Fruit fly (Drosophila melanogaster) whole organism, embryonic: Measurements from ENCODE around the gene Cerk.

Source experiments
- Atf3 ChIP-seq: fragments of 200-800 bp; sonication (Bioruptor generic); optimal IDR thresholded peaks from 3 replicates; lab custom pipeline; 2016; ENCODE audit warnings: missing biosample characterization, missing genetic modification characterization
- Bteb2 ChIP-seq: fragments of 200-800 bp; sonication (Bioruptor generic); optimal IDR thresholded peaks from 2 replicates; lab custom pipeline; 2016; ENCODE audit warnings: missing biosample characterization, missing genetic modification characterization
- C15 ChIP-seq: fragments of 200-800 bp; sonication (Bioruptor generic); IDR thresholded peaks from 3 replicates; pipeline ENCODE4 v1.3.6; 2022; ENCODE audit warnings: missing biosample characterization, missing genetic modification characterization
- CG10147 ChIP-seq: fragments of 200-800 bp; sonication (Bioruptor generic); optimal IDR thresholded peaks from 2 replicates; lab custom pipeline; 2019; ENCODE audit warnings: missing biosample characterization, mild to moderate bottlenecking, missing genetic modification characterization, moderate library complexity
- CG10209 ChIP-seq: fragments of 200-800 bp; sonication (Bioruptor generic); optimal IDR thresholded peaks from 3 replicates; lab custom pipeline; 2017; ENCODE audit warnings: missing biosample characterization, mild to moderate bottlenecking, missing genetic modification characterization, missing genetic modification reagents
- CG12769 ChIP-seq: fragments of 200-800 bp; sonication (Bioruptor generic); optimal IDR thresholded peaks from 2 replicates; lab custom pipeline; 2019; ENCODE audit warnings: missing biosample characterization, mild to moderate bottlenecking, missing genetic modification characterization, moderate library complexity
- CG14667 ChIP-seq: fragments of 200-800 bp; sonication (Bioruptor generic); IDR thresholded peaks from 2 replicates; pipeline ENCODE4 v1.3.6; 2022; ENCODE audit warnings: missing biosample characterization, missing genetic modification characterization
- CG14710 ChIP-seq: fragments of 200-800 bp; sonication (Bioruptor generic); optimal IDR thresholded peaks from 3 replicates; lab custom pipeline; 2019; ENCODE audit warnings: missing biosample characterization, mild to moderate bottlenecking, missing genetic modification characterization, moderate library complexity
- CG1529 ChIP-seq: fragments of 200-800 bp; sonication (Bioruptor generic); optimal IDR thresholded peaks from 3 replicates; lab custom pipeline; 2018; ENCODE audit warnings: missing biosample characterization, missing genetic modification characterization
- CG16815 ChIP-seq: fragments of 200-800 bp; sonication (Bioruptor generic); optimal IDR thresholded peaks from 3 replicates; lab custom pipeline; 2017; ENCODE audit warnings: missing biosample characterization, mild to moderate bottlenecking, missing genetic modification characterization
- CG17568 ChIP-seq: fragments of 200-800 bp; sonication (Bioruptor generic); optimal IDR thresholded peaks from 2 replicates; lab custom pipeline; 2018; ENCODE audit warnings: missing biosample characterization, mild to moderate bottlenecking, missing genetic modification characterization, moderate library complexity
- CG30431 ChIP-seq: fragments of 200-800 bp; sonication (Bioruptor generic); optimal IDR thresholded peaks from 2 replicates; lab custom pipeline; 2017; ENCODE audit warnings: missing biosample characterization, missing genetic modification characterization
- CG31441 ChIP-seq: fragments of 200-800 bp; sonication (Bioruptor generic); IDR thresholded peaks from 2 replicates; pipeline ENCODE4 v1.3.6; 2022; ENCODE audit warnings: missing biosample characterization, missing genetic modification characterization
- CG3838 ChIP-seq: fragments of 200-800 bp; sonication (Bioruptor generic); optimal IDR thresholded peaks from 3 replicates; lab custom pipeline; 2016; ENCODE audit warnings: missing biosample characterization, missing genetic modification characterization
- CG4707 ChIP-seq: fragments of 200-800 bp; sonication (Bioruptor generic); optimal IDR thresholded peaks from 2 replicates; lab custom pipeline; 2018; ENCODE audit warnings: missing biosample characterization, mild to moderate bottlenecking, missing genetic modification characterization, moderate library complexity
- CG6654 ChIP-seq: fragments of 200-800 bp; sonication (Bioruptor generic); optimal IDR thresholded peaks from 2 replicates; lab custom pipeline; 2017; ENCODE audit warnings: missing biosample characterization, mild to moderate bottlenecking, missing genetic modification characterization
- CG6791 ChIP-seq: fragments of 200-800 bp; sonication (Bioruptor generic); IDR thresholded peaks from 3 replicates; pipeline ENCODE4 v1.3.6; 2022; ENCODE audit warnings: missing biosample characterization, missing genetic modification characterization; ENCODE audit not compliant: partially characterized antibody
- CG7928 ChIP-seq: fragments of 200-800 bp; sonication (Bioruptor generic); optimal IDR thresholded peaks from 2 replicates; lab custom pipeline; 2017; ENCODE audit warnings: missing biosample characterization, mild to moderate bottlenecking, missing genetic modification characterization
- CG7963 ChIP-seq: fragments of 200-800 bp; sonication (Bioruptor generic); IDR thresholded peaks from 3 replicates; pipeline ENCODE4 v1.3.6; 2022; ENCODE audit warnings: missing biosample characterization, missing genetic modification characterization; ENCODE audit not compliant: partially characterized antibody
- CTCF ChIP-seq: fragments of 200-800 bp; sonication (Bioruptor generic); optimal IDR thresholded peaks from 2 replicates; lab custom pipeline; 2017; ENCODE audit warnings: missing biosample characterization, mild to moderate bottlenecking, missing genetic modification characterization, moderate library complexity
- CrebB ChIP-seq: fragments of 200-800 bp; sonication (Bioruptor generic); optimal IDR thresholded peaks from 3 replicates; lab custom pipeline; 2018; ENCODE audit warnings: missing biosample characterization, mild to moderate bottlenecking, missing genetic modification characterization
- Dad ChIP-seq: fragments of 200-800 bp; sonication (Bioruptor generic); optimal IDR thresholded peaks from 3 replicates; lab custom pipeline; 2016; ENCODE audit warnings: missing biosample characterization, missing genetic modification characterization
- Dek ChIP-seq: fragments of 200-800 bp; sonication (Bioruptor generic); optimal IDR thresholded peaks from 3 replicates; lab custom pipeline; 2019; ENCODE audit warnings: missing biosample characterization, mild to moderate bottlenecking, missing genetic modification characterization, moderate library complexity
- Dref ChIP-seq: fragments of 200-800 bp; sonication (Bioruptor generic); IDR thresholded peaks from 2 replicates; pipeline ENCODE4 v1.3.6; 2022; ENCODE audit warnings: missing biosample characterization, missing genetic modification characterization
- Drgx ChIP-seq: fragments of 200-800 bp; sonication (Bioruptor generic); IDR thresholded peaks from 2 replicates; pipeline ENCODE4 v1.3.6; 2022; ENCODE audit warnings: missing biosample characterization, missing genetic modification characterization
- Eip74EF ChIP-seq, 2 experiments: fragments of 200-800 bp in 1 of 2; fragments of >200 bp in 1 of 2; sonication (Bioruptor generic) in 1 of 2; optimal IDR thresholded peaks; 2 replicates each; lab custom pipeline; 2017 to 2019; ENCODE audit warnings: missing biosample characterization in 2 of 2, missing genetic modification characterization in 2 of 2, mild to moderate bottlenecking in 1 of 2, moderate library complexity in 1 of 2
- Gug ChIP-seq: fragments of 200-800 bp; sonication (Bioruptor generic); IDR thresholded peaks from 4 replicates; pipeline ENCODE4 v1.3.6; 2022; ENCODE audit warnings: missing biosample characterization, missing genetic modification characterization
- Hr78 ChIP-seq, 2 experiments: fragments of 200-800 bp in 1 of 2; fragments of >200 bp in 1 of 2; sonication (Bioruptor generic) in 1 of 2; optimal IDR thresholded peaks; 2 replicates each; lab custom pipeline; 2017 to 2019; ENCODE audit warnings: missing biosample characterization in 2 of 2, missing genetic modification characterization in 2 of 2, mild to moderate bottlenecking in 1 of 2, moderate library complexity in 1 of 2
- Jarid2 ChIP-seq: fragments of 200-800 bp; sonication (Bioruptor generic); optimal IDR thresholded peaks from 3 replicates; lab custom pipeline; 2017; ENCODE audit warnings: mild to moderate bottlenecking, missing biosample characterization, missing genetic modification reagents, missing genetic modification characterization
- NC2α ChIP-seq: fragments of 200-800 bp; sonication (Bioruptor generic); optimal IDR thresholded peaks from 2 replicates; lab custom pipeline; 2016; ENCODE audit warnings: missing biosample characterization, missing genetic modification characterization
- Opbp ChIP-seq: fragments of 200-800 bp; sonication (Bioruptor generic); IDR thresholded peaks from 3 replicates; pipeline ENCODE4 v1.3.6; 2022; ENCODE audit warnings: missing biosample characterization, missing genetic modification characterization; ENCODE audit not compliant: partially characterized antibody
- Scr ChIP-seq: fragments of 200-800 bp; sonication (Bioruptor generic); IDR thresholded peaks from 2 replicates; pipeline ENCODE4 v1.3.6; 2022; ENCODE audit warnings: missing biosample characterization, missing genetic modification characterization; ENCODE audit not compliant: partially characterized antibody
- dpn ChIP-seq, 2 experiments: fragments of 200-800 bp; sonication (Bioruptor generic); optimal IDR thresholded peaks; 3 replicates each; lab custom pipeline; 2016; ENCODE audit warnings: missing biosample characterization in 2 of 2, missing genetic modification characterization in 2 of 2
- exex ChIP-seq: fragments of 200-800 bp; sonication (Bioruptor generic); optimal IDR thresholded peaks from 4 replicates; lab custom pipeline; 2018; ENCODE audit warnings: missing biosample characterization, mild to moderate bottlenecking, missing genetic modification characterization, moderate library complexity
- fd102C ChIP-seq: fragments of 200-800 bp; sonication (Bioruptor generic); optimal IDR thresholded peaks from 2 replicates; lab custom pipeline; 2018; ENCODE audit warnings: missing biosample characterization, mild to moderate bottlenecking, missing genetic modification characterization, moderate library complexity
- gt ChIP-seq: fragments of 200-800 bp; sonication (Bioruptor generic); IDR thresholded peaks from 2 replicates; pipeline ENCODE4 v1.3.6; 2022; ENCODE audit warnings: missing biosample characterization, missing genetic modification characterization
- h ChIP-seq: fragments of >200 bp; optimal IDR thresholded peaks from 2 replicates; lab custom pipeline; 2017
- hkb ChIP-seq, 2 experiments: fragments of 200-800 bp in 1 of 2; fragments of >200 bp in 1 of 2; sonication (Bioruptor generic) in 1 of 2; IDR thresholded peaks in 1 of 2; optimal IDR thresholded peaks in 1 of 2; 2 replicates each; pipeline versions ENCODE4 v1.3.6 to Lab custom; 2017 to 2022; ENCODE audit warnings: missing biosample characterization in 1 of 2, missing genetic modification characterization in 1 of 2
- maf-S ChIP-seq: fragments of 200-800 bp; sonication (Bioruptor generic); optimal IDR thresholded peaks from 2 replicates; lab custom pipeline; 2016; ENCODE audit warnings: missing biosample characterization, missing genetic modification characterization
- nmo ChIP-seq: fragments of 200-800 bp; sonication (Bioruptor generic); optimal IDR thresholded peaks from 2 replicates; lab custom pipeline; 2018; ENCODE audit warnings: missing biosample characterization, mild to moderate bottlenecking, missing genetic modification characterization, moderate library complexity
- pum ChIP-seq: fragments of 200-800 bp; sonication (Bioruptor generic); optimal IDR thresholded peaks from 2 replicates; lab custom pipeline; 2016; ENCODE audit warnings: missing biosample characterization, missing genetic modification characterization
- run ChIP-seq: fragments of 200-800 bp; sonication (Bioruptor generic); optimal IDR thresholded peaks from 3 replicates; lab custom pipeline; 2018; ENCODE audit warnings: missing biosample characterization, mild to moderate bottlenecking, missing genetic modification characterization
- sisA ChIP-seq: fragments of 200-800 bp; sonication (Bioruptor generic); IDR thresholded peaks from 2 replicates; pipeline ENCODE4 v1.3.6; 2022; ENCODE audit warnings: missing biosample characterization, missing genetic modification characterization
- sna ChIP-seq: fragments of 200-800 bp; sonication (Bioruptor generic); IDR thresholded peaks from 2 replicates; pipeline ENCODE4 v1.3.6; 2022; ENCODE audit warnings: missing biosample characterization, missing genetic modification characterization; ENCODE audit not compliant: partially characterized antibody
- tap ChIP-seq: fragments of 200-800 bp; optimal IDR thresholded peaks from 3 replicates; lab custom pipeline; 2019; ENCODE audit warnings: missing biosample characterization, mild to moderate bottlenecking, missing genetic modification characterization, moderate library complexity
- vnd ChIP-seq: fragments of 200-800 bp; sonication (Bioruptor generic); IDR thresholded peaks from 3 replicates; pipeline ENCODE4 v1.3.6; 2022; ENCODE audit warnings: missing biosample characterization, missing genetic modification characterization; ENCODE audit not compliant: partially characterized antibody
- wdn ChIP-seq: fragments of 200-800 bp; sonication (Bioruptor generic); IDR thresholded peaks from 2 replicates; pipeline ENCODE4 v1.3.6; 2022; ENCODE audit warnings: missing biosample characterization, missing genetic modification characterization
- zen ChIP-seq: fragments of 200-800 bp; sonication (Bioruptor generic); optimal IDR thresholded peaks from 3 replicates; lab custom pipeline; 2018; ENCODE audit warnings: missing biosample characterization, mild to moderate bottlenecking, missing genetic modification characterization, moderate library complexity

Gene Cerk

dm6 chr3R:5361681-5362319 lies 6.3 kb downstream of the Cerk start (continued):
- TF ChIP-seq hkb (optimal IDR thresholded peaks at IDR 0.05; lab: Kevin White, UChicago) (no peak), hkb (GFP tag; IDR thresholded peaks at IDR 0.05; lab: Robert Waterston, UW) (peak; percentile 90), C15 (GFP tag; lab: Robert Waterston, UW) (peak; percentile 72; the same call in 1 of the 3 replicates), CG6791 (GFP tag; lab: Robert Waterston, UW) (no peak), CG7963 (no peak), CG30431 (peak; percentile 74), CG14667 (GFP tag; lab: Robert Waterston, UW) (peak; percentile 68; the same call in 1 of the 2 replicates), CG4707 (peak; percentile 40), NC2α (GFP tag; lab: Kevin White, UChicago) (peak; percentile 50), gt (peak; percentile 40; the same call in 1 of the 2 replicates), CTCF (no peak), Dref (GFP tag; lab: Robert Waterston, UW) (0 out of 2 replicates have a peak, but pooled peaks have one; percentile 21), CG3838 (GFP tag; lab: Kevin White, UChicago) (peak; percentile 48), Dad (GFP tag; lab: Kevin White, UChicago) (peak; percentile 78), Eip74EF (GFP tag; optimal IDR thresholded peaks at IDR 0.05; lab: Kevin White, UChicago) (peak in 1 of 2 experiments; percentile 77), pum (GFP tag; lab: Kevin White, UChicago) (peak; percentile 76), h (no peak), CrebB (tag; lab: Kevin White, UChicago) (peak; percentile 80), CG12769 (tag; lab: Kevin White, UChicago) (peak; percentile 88), sisA (GFP tag; lab: Robert Waterston, UW) (peak; percentile 81), CG17568 (GFP tag; lab: Kevin White, UChicago) (no peak), Opbp (GFP tag; lab: Robert Waterston, UW) (no peak), CG14710 (tag; lab: Kevin White, UChicago) (peak; percentile 47), run (tag; lab: Kevin White, UChicago) (peak; percentile 63), CG31441 (GFP tag; lab: Robert Waterston, UW) (peak; percentile 79), Bteb2 (peak; percentile 83), CG7928 (GFP tag; lab: Kevin White, UChicago) (peak; percentile 31), tap (peak; percentile 83), dpn (GFP tag; optimal IDR thresholded peaks at IDR 0.05; lab: Kevin White, UChicago) (peak; percentile 85 to 91), vnd (GFP tag; lab: Robert Waterston, UW) (0 out of 3 replicates have a peak, but pooled peaks have one; percentile 29), Hr78 (GFP tag; optimal IDR thresholded peaks at IDR 0.05; lab: Kevin White, UChicago) (peak in 1 of 2 experiments; percentile 84), sna (GFP tag; lab: Robert Waterston, UW) (no peak), Drgx (GFP tag; lab: Robert Waterston, UW) (peak; percentile 94), zen (tag; lab: Kevin White, UChicago) (peak; percentile 20), Gug (GFP tag; lab: Robert Waterston, UW) (peak; percentile 83), maf-S (GFP tag; lab: Kevin White, UChicago) (peak; percentile 72), wdn (peak; percentile 72), fd102C (no peak), Jarid2 (GFP tag; lab: Kevin White, UChicago) (peak; percentile 41), CG16815 (GFP tag; lab: Kevin White, UChicago) (peak; percentile 68), exex (tag; lab: Kevin White, UChicago) (peak; percentile 20), Atf3 (peak; percentile 51), CG10147 (GFP tag; lab: Kevin White, UChicago) (peak; percentile 82), nmo (GFP tag; lab: Kevin White, UChicago) (peak; percentile 81), CG1529 (GFP tag; lab: Kevin White, UChicago) (peak; percentile 56), CG6654 (GFP tag; lab: Kevin White, UChicago) (peak; percentile 55), Dek (tag; lab: Kevin White, UChicago) (peak; percentile 79), Scr (GFP tag; lab: Robert Waterston, UW) (0 out of 2 replicates have a peak, but pooled peaks have one; percentile 19), CG10209 (GFP tag; lab: Kevin White, UChicago) (peak; percentile 82)
